Fruit fly (Drosophila melanogaster): ENCODE measurements around the gene gpp.

dm6 chr3R:6393515-6394246 lies 13.0 kb upstream of the gpp start:
- TF ChIP-seq CG8478 (optimal IDR thresholded peaks at IDR 0.05) (no peak), CTCF (optimal IDR thresholded peaks at IDR 0.05) (no peak)
